Worm (Caenorhabditis elegans): ENCODE data around the gene dhs-21.

- TF ChIP-seq nhr-10 (tag; optimal IDR thresholded peaks at IDR 0.05) (no peak), nhr-42 (GFP tag; IDR thresholded peaks at IDR 0.05) (no peak), F49E8.2 (tag; optimal IDR thresholded peaks at IDR 0.05; ENCODE audit: borderline replicate concordance) (no peak), zag-1 (tag; optimal IDR thresholded peaks at IDR 0.05) (no peak), nhr-76 (tag; optimal IDR thresholded peaks at IDR 0.05) (no peak), pha-4 (GFP tag; IDR thresholded peaks at IDR 0.05) (no peak), pha-4 (tag; optimal IDR thresholded peaks at IDR 0.05) (no peak), pqm-1 (tag; optimal IDR thresholded peaks at IDR 0.05) (no peak), ceh-32 (tag; optimal IDR thresholded peaks at IDR 0.05; ENCODE audit: poor library complexity) (no peak), fkh-10 (GFP tag; optimal IDR thresholded peaks at IDR 0.05) (no peak), unc-62 (GFP tag; optimal IDR thresholded peaks at IDR 0.05 in 1 of 2) (peak in 1 of 2 experiments; percentile 50), unc-62 (tag; optimal IDR thresholded peaks at IDR 0.05) (no peak), nhr-237 (tag; optimal IDR thresholded peaks at IDR 0.05) (no peak), dve-1 (tag; optimal IDR thresholded peaks at IDR 0.05; ENCODE audit: insufficient read depth) (no peak), lim-7 (GFP tag; IDR thresholded peaks at IDR 0.05) (no peak), arid-1 (GFP tag; conservative IDR thresholded peaks at IDR 0.05) (no peak)
Observed at ce11 chrV:12751495-12752050, 18.1 kb upstream of the dhs-21 start, which contains the start of gene C15C8.6.

All from whole organism, L4 larva.